Worm (Caenorhabditis elegans): ENCODE results near the gene ceh-30.

Gene ceh-30

DNA sequence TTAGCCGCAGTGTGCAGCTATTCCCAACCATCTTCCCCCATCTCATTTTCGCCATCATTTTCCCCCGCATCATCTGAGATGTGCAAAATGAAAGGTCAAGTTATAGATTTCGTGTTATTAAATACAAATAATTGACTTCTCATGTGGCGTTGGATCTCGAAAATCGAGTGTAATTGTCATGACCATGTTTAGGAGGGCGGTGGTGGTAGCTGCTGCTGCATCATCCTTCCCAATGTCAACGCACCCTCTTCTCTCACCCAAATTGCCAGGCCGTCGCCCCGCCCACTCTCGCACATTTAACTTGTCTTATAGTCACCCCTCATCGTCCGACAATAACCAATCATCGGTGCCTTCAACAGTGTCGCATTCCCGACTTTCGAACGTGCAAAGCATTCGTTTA is at the start of gene ceh-30:
Gene ceh-30, plus strand, starts transcription at position 301 of the 400 bp plus-strand sequence.
- no peak for TF ChIP-seq unc-62 (GFP tag; optimal IDR thresholded peaks at IDR 0.05)

DNA sequence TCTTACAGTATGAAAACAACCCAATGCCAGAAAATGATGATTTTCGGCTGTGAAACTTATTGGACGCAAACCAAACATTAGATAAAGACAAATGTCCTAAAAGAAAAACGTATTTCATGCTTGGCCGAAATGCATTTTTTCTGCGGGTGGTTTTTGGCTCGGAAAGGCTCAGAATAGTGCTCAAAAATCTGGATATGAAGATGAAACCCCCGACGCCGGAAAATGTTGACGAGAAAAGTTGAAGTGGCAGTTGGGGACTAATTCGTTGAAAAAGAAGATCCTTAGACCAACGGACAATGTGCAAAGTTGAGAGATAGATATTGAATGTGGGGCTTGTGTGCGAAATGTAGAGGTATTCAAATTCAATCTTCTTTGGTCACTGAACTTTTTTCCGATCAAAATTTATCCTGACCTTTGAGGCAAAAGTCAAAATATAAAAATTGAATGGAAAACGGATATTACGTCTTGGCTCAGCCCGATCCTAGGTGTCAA is 44.8 kb upstream of the ceh-30 start, which contains the start of gene flp-18:
Gene flp-18, minus strand, starts transcription at position 51 of the 492 bp plus-strand sequence.
- no peak for TF ChIP-seq unc-62 (GFP tag; optimal IDR thresholded peaks at IDR 0.05)

DNA sequence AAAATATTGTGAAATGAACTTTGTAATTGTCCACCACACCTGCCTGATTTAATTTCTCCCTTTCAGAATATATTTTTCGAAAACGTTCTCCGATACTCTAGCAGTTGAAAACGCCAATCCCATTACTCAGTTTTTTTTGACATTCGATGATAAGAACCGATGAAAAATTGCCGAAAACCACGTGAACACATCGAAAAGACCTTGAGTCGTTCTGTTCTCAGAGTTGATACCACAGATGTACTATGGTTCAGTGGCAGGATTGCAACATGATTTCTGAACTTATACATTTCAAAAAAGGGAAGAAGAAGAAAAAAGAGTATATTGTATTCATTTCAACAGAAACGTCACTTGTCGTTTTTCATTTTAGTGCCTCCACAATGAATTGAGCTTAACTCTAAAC is 43.4 kb upstream of the ceh-30 start:
- TF ChIP-seq unc-62 (GFP tag; optimal IDR thresholded peaks at IDR 0.05) = no peak

DNA sequence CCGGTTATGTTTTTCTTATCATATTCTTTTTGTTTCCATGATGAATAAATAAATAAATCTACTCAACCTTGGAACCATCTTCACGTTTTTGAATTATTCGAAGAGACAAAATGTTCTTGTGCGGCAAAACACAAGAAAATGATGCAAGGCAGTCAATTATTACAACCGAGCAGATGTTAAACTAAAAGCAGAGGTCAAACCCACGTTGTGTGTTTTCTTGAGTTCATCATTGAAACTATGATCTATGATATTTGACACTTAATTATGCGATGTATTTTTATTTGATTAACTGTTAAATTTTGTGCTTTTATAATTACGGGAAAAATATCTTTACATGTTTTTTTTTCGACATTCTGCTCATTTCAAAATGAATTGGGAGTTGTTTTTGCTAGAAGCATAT is 41.9 kb upstream of the ceh-30 start:
- no peak for TF ChIP-seq unc-62 (GFP tag; optimal IDR thresholded peaks at IDR 0.05)

DNA sequence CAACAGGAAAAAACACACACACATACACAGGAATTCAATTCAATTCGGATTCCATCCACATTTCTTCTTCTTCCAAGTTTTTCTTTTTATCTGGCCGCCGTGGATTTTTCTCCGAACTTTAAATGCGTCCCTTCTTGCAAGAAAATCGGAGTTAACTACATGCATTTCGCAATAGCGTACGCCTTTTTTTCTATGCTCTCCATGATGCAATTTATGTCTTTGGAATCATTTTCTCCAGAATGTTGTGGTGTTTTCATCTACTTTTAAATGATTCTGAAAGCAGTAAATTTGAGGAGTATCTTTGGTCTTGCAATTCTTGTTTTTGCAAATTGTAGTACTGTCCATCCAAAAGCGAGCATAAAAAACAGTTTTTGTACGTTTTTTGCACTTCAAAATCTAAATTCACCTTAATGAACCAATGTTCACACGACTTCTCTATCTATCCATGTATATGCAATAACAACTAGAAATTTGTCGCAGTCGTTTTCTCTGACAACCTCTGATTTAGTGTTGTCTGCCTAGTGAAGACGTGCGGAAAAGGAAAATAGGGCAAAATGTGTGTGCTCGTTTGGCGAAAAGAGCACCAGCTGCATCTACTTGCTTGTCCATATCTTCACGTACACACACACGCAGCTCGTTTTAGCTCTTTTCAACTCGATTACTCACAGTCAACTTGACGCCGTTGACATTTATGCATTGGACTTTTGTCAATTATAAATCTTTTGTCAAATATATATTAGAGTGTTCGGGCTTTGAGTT is 40.9 kb upstream of the ceh-30 start:
- TF ChIP-seq unc-62 (GFP tag; optimal IDR thresholded peaks at IDR 0.05) = no peak

DNA sequence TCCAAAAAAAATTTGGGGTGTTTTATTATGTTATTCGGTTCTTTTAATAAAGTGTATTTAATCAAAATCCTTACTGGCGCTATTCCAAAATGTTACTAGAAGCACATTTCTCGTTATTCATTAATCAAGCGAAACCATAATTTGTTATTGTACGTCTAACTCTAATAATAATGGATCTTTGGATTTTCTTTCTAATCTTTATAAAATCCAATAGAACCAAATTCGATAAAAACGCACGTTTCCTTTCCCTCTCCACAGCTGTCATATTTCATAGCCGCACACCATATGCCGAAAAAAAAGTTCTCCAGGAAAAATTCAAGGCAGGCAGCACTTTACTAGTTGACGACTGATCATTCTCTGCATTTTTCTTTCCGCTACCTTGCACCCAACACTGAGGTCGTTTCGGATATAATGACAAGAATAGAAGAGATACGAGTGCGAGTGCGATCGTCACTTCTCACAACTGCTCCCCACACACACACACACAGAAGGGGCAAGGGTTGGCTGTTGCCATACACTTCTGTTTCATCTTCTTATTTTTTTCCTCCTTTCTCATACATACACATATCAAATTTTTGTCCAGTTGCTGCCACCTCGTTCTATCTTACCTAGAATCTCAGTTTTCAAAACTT is 39.7 kb upstream of the ceh-30 start:
- TF ChIP-seq unc-62 (GFP tag; optimal IDR thresholded peaks at IDR 0.05) = no peak

DNA sequence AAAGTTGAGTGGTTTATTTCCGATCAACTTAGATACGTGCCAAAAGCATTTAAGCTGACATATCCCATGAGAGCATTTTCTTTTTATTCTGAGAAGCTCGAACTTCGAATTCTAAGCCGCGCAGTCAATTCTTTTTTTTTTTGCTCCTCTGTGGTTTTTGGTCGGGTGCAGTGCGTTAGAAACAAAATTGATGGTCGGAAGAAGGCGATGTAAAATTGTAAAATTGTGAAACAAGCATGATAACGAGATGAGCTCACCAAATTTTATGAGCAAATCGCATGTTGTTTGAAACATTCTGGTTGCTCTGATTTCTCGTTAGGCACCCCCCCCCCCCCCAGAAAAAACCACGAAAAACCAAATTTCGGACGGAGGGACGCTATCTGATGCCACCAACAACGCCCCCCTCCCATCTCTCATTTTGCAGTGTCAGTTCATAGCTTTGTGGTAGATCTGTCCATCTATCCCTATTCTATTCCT is 38.7 kb upstream of the ceh-30 start, which contains the start of gene aqp-7:
Gene aqp-7, plus strand, starts transcription at position 427 of the 477 bp plus-strand sequence.
- TF ChIP-seq unc-62 (GFP tag; optimal IDR thresholded peaks at IDR 0.05) = no peak

DNA sequence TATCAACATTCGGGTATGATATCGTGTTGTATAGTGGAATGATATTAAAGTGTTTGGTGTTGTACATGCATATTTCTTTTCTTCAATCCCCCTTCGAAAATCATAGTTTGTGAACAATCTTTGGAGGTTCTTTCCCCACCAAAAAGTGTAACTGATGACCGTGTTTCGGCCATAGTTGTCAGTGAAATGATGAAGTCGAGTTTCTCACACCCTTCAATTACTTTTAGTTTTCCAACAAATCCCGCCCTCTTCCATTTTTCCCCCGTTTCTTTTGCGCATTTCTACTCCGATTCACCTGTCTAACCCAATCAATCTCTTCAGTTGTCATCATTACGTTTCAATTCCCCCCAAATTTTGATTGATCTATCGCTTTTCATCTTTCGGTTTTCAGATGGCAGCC is 38.2 kb upstream of the ceh-30 start:
- no peak for TF ChIP-seq unc-62 (GFP tag; optimal IDR thresholded peaks at IDR 0.05)

DNA sequence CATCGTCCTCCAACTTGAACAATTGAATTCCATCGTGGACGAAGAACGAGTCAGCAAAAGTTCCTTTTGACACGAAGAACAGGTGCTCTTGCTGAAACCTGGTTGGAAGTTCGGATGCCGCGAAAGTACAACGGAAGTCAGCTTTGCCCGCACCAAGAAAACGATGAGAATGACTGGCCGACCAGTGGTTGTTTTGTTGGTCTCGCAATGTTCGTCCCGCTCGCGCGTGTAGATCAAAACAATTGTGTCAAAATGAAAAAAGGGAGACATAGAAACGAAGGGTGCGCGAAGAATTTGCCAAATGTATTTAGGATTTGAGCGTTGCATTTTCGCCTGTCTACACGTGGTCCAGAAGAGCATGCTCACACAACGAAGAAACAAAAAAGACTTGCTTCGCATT is 34.3 kb upstream of the ceh-30 start, which contains the start of gene M02F4.1:
Gene M02F4.1, minus strand, starts transcription at position 101 of the 400 bp plus-strand sequence.
- TF ChIP-seq unc-62 (GFP tag; optimal IDR thresholded peaks at IDR 0.05) = no peak

DNA sequence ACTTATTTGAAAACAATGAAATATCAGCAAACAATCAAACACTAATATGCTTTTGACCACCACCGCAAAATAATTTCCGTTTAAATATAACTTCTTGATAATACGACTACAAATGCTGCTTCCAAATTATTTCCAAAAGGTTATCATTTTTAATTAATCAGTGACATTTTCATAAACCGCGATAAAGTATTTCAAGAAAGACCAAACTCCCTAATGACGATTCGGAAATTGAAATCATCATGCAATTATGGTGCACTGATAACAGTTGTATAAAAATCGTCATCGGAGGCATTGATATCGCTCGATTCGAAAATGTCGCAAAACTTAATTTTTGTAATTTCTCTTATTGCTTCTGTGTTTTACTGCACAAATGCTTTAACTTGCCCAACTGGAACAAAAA is 31.9 kb upstream of the ceh-30 start, which contains the start of gene clec-265:
Gene clec-265, plus strand, starts transcription at position 300 of the 400 bp plus-strand sequence.
- no peak for TF ChIP-seq unc-62 (GFP tag; optimal IDR thresholded peaks at IDR 0.05)

DNA sequence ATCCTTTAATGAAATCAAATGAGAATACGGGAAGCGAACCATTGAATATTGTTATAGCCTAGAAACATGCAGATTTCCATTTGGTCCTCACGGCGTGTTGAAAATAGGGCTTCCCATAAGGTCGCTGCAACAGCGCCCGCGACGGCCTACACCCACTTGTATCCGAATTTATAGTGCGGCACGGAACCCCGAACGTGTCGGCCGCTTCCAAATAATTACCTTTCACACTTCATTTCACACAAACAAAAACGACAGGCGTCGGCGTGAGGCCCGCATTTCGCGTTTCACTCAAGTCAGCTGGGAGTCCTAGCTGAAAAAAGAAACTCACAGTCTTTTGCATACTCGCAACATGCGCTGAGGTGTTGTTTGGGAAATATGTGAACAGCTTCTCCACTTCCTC is 29.9 kb upstream of the ceh-30 start:
- no peak for TF ChIP-seq unc-62 (GFP tag; optimal IDR thresholded peaks at IDR 0.05)

DNA sequence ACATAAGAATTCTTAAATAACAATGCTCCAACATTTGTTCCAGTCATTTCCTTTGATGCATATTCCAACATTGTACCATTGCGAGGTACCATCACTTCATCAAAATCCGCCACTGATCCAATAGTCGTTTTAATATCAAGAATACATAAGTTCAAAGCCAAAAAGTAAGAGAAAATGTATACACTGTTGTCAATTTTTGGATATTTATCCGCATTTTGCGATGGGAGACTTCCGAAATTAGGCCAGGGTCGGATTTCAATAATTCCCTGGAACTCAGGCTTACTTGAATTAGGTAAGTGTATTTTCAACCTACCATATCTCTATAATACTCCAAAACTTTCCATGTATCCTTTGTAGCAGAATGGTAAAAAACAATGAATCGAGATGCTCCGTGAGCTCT is 29.2 kb upstream of the ceh-30 start, which contains the start of gene M02F4.2:
Gene M02F4.2, minus strand, starts transcription at position 101 of the 400 bp plus-strand sequence.
- no peak for TF ChIP-seq unc-62 (GFP tag; optimal IDR thresholded peaks at IDR 0.05)

DNA sequence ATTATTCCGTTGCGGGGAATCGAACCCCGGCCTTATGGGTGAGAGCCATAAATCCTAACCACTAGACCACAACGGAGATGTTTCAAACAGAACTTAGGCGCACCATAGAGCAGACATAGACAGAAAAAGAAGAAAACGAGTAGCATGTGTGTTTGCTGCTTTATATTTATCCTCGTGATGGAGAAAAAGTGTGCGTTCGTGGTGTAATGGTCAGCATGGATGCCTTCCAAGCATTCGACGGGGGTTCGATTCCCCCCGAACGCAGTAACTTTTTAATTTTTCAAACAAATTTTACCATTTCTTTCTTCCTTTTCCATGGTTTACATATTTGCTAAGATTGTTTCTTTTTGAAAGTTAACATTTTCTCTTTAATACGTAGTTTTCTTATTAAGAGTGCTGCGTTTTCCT is 27.4 kb upstream of the ceh-30 start:
- peak; percentile 7 for TF ChIP-seq unc-62 (GFP tag; optimal IDR thresholded peaks at IDR 0.05)

DNA sequence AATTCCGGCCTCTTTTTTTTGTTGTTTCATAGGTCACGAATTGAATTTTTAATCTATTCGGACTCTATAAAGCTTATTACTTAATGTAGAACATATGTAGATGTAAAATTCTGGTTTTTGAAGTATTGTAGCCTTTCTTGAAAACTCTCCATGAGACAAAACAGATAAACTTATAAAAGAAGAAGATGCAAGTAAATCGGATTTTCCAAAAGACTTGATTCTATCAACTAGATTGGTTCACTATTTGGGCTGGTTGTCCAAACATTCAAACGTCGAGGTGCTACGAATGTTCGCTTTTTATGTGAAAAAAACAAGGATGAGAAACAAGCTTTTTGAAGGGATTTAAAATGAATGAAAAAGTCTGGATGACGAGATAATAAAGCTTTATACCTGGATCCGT is 23.4 kb upstream of the ceh-30 start:
- TF ChIP-seq unc-62 (GFP tag; optimal IDR thresholded peaks at IDR 0.05) = no peak

DNA sequence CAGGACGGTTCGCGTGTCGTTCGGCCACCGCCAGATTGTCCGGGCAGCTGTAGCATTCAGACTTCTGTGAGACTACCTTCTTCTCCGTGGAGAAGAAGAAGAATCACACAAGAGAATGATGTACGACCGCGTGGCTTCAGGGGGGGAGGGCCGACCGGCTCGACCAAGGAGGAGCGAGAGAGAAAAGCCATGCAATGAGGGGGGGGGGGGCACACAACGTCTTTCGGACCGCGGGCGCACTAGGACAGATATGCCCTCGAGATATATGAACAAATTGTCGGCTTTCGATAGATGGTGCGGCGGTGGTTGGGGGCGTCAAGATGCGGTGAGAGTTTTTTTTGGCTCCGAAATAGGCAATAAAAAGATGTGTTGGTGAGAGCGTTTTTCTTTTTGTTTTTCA is 22.8 kb upstream of the ceh-30 start:
- TF ChIP-seq unc-62 (GFP tag; optimal IDR thresholded peaks at IDR 0.05) = no peak

DNA sequence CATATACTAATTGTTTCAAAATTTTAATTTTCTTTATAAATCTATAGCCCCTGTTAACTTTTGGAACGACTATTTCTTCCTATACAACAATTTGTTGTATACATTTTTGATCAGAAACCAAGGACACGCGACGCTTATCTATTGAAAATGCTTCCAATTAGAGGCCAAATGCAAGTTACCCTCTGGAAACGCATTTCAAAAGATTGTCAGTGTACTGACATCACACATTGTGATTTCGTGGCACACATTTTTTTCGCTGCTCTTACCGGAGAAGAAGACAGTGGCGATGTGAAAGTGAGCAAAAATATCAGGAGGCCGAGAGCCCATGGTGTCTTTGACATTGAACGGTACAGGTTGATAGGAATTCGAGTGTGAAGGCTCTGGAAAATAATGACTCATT is 17.9 kb upstream of the ceh-30 start, which contains the start of gene cnnm-3:
Gene cnnm-3, minus strand, starts transcription at position 382 of the 400 bp plus-strand sequence.
- TF ChIP-seq unc-62 (GFP tag; optimal IDR thresholded peaks at IDR 0.05) = no peak

Measured in whole organism, dauer.